Worm (Caenorhabditis elegans) whole organism, L2 larva: ENCODE measurements around the gene nspb-11.

Experiments used
- ama-1 ChIP-seq: fragments of 150-350 bp; optimal IDR thresholded peaks from 2 replicates; lab custom pipeline; 2018; ENCODE audit warnings: inconsistent platforms
- elt-1 ChIP-seq: fragments of 150-350 bp; optimal IDR thresholded peaks from 2 replicates; lab custom pipeline; 2014; ENCODE audit warnings: missing biosample characterization, missing genetic modification characterization
- sma-3 ChIP-seq: sonication (generic microtip); optimal IDR thresholded peaks from 2 replicates; lab custom pipeline; 2016; ENCODE audit warnings: missing genetic modification reagents, missing genetic modification characterization, missing compliant biosample characterization
- ztf-11 ChIP-seq: sonication (generic microtip); optimal IDR thresholded peaks from 2 replicates; lab custom pipeline; 2017; ENCODE audit warnings: missing biosample characterization, missing genetic modification characterization
- ztf-4 ChIP-seq: fragments of 150-350 bp; optimal IDR thresholded peaks from 2 replicates; lab custom pipeline; 2014; ENCODE audit warnings: missing biosample characterization, missing genetic modification characterization

DNA sequence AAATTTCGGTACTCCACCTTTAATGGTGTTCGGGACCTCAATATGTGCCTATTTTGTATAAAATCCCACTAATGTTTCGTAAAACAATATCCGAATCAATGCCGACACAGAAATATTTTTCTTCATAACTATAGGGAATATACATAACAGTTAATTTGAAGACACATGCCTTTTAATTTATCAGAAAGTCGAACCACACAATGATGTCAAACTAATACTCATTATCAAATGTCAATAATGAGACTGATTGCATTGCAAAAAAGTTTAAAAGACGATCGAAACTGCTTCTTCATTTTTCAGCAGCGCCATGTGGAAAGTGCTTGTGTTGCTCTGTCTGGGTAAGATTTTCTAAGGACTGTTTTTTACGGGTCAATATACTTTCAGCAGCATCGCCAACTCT lies 6.1 kb upstream of the nspb-11 start, which contains the start of gene clec-65:
- TF ChIP-seq elt-1 (no peak), ztf-4 (tag; lab: Kevin White, UChicago) (no peak), sma-3 (GFP tag; lab: Kevin White, UChicago) (no peak), ztf-11 (no peak), ama-1 (lab: Kevin White, UChicago) (no peak)
